Fruit fly (Drosophila melanogaster): Measurements from ENCODE around the gene Crk.

Gene Crk

dm6 chr4:167515-167914, 42.5 kb upstream of the Crk start (continued):
- TF ChIP-seq CG13296 (GFP tag; optimal IDR thresholded peaks at IDR 0.05) (peak; percentile 25), wek (GFP tag; optimal IDR thresholded peaks at IDR 0.05) (peak; percentile 49), CG13775 (GFP tag; optimal IDR thresholded peaks at IDR 0.05) (no peak), CG4328 (GFP tag; optimal IDR thresholded peaks at IDR 0.05) (peak; percentile 26), CG34376 (GFP tag; optimal IDR thresholded peaks at IDR 0.05) (peak; percentile 28), CG1603 (tag; optimal IDR thresholded peaks at IDR 0.05) (peak; percentile 27), Sox100B (GFP tag; optimal IDR thresholded peaks at IDR 0.05) (peak; percentile 26), jumu (GFP tag; optimal IDR thresholded peaks at IDR 0.05) (no peak), B-H2 (GFP tag; optimal IDR thresholded peaks at IDR 0.05) (peak; percentile 3), CG3163 (GFP tag; optimal IDR thresholded peaks at IDR 0.05) (no peak), Side (GFP tag; optimal IDR thresholded peaks at IDR 0.05) (peak; percentile 17), Adf1 (GFP tag; IDR thresholded peaks at IDR 0.05) (no peak), pfk (GFP tag; optimal IDR thresholded peaks at IDR 0.05) (peak; percentile 25), slou (GFP tag; optimal IDR thresholded peaks at IDR 0.05) (no peak), CG7556 (GFP tag; optimal IDR thresholded peaks at IDR 0.05) (no peak), NfI (GFP tag; optimal IDR thresholded peaks at IDR 0.05) (no peak)

dm6 chr4:174526-174925, 35.5 kb upstream of the Crk start:
- no peak for TF ChIP-seq bbx (GFP tag; IDR thresholded peaks at IDR 0.05; ENCODE audit: partially characterized antibody)
- TF ChIP-seq CG12219 (GFP tag; optimal IDR thresholded peaks at IDR 0.05), result no peak
- no peak for TF ChIP-seq CG13123 (GFP tag; optimal IDR thresholded peaks at IDR 0.05)
- no peak for TF ChIP-seq Mad (GFP tag; optimal IDR thresholded peaks at IDR 0.05)
- no peak for TF ChIP-seq CG6765 (GFP tag; optimal IDR thresholded peaks at IDR 0.05)
- no peak for TF ChIP-seq oc (tag; optimal IDR thresholded peaks at IDR 0.05)
- TF ChIP-seq gcm (GFP tag; optimal IDR thresholded peaks at IDR 0.05), result no peak
- no peak for TF ChIP-seq bowl (GFP tag; IDR thresholded peaks at IDR 0.05)
- TF ChIP-seq her (GFP tag; optimal IDR thresholded peaks at IDR 0.05), result no peak
- no peak for TF ChIP-seq Adf1 (GFP tag; IDR thresholded peaks at IDR 0.05)
- TF ChIP-seq Abd-B (GFP tag; optimal IDR thresholded peaks at IDR 0.05), result no peak
- no peak for TF ChIP-seq CG10321 (GFP tag; IDR thresholded peaks at IDR 0.05)
- peak; percentile 65 for TF ChIP-seq sens (GFP tag)
- no peak for TF ChIP-seq amos (GFP tag; IDR thresholded peaks at IDR 0.05; ENCODE audit: partially characterized antibody)
- no peak for TF ChIP-seq chm (GFP tag; IDR thresholded peaks at IDR 0.05)
- TF ChIP-seq CG8944 (GFP tag; optimal IDR thresholded peaks at IDR 0.05), result no peak
- no peak for TF ChIP-seq CG5180 (GFP tag; optimal IDR thresholded peaks at IDR 0.05)
- TF ChIP-seq CG2199 (GFP tag; IDR thresholded peaks at IDR 0.05), result peak; percentile 79; the same call in 2 of the 3 replicates
- TF ChIP-seq CG17568 (GFP tag; optimal IDR thresholded peaks at IDR 0.05), result no peak
- TF ChIP-seq CG17802 (tag; optimal IDR thresholded peaks at IDR 0.05), result peak; percentile 79
- peak in 1 of 2 experiments; percentile 45 for TF ChIP-seq Pdp1 (GFP tag; optimal IDR thresholded peaks at IDR 0.05)
- TF ChIP-seq CG17359 (tag; optimal IDR thresholded peaks at IDR 0.05), result no peak
- no peak for TF ChIP-seq Dfd (GFP tag; optimal IDR thresholded peaks at IDR 0.05)
- no peak for TF ChIP-seq Atf6 (GFP tag; IDR thresholded peaks at IDR 0.05)
- TF ChIP-seq luna (GFP tag; optimal IDR thresholded peaks at IDR 0.05), result no peak
- no peak for TF ChIP-seq Deaf1 (tag; optimal IDR thresholded peaks at IDR 0.05)
- no peak for TF ChIP-seq Camta (GFP tag; optimal IDR thresholded peaks at IDR 0.05)
- no peak for TF ChIP-seq unc-4 (GFP tag; IDR thresholded peaks at IDR 0.05; ENCODE audit: partially characterized antibody)
- TF ChIP-seq ttk (GFP tag; IDR thresholded peaks at IDR 0.05), result no peak
- TF ChIP-seq Hmr (GFP tag; optimal IDR thresholded peaks at IDR 0.05), result no peak
- no peak for TF ChIP-seq CG11695 (GFP tag; IDR thresholded peaks at IDR 0.05)
- no peak for TF ChIP-seq Dll (GFP tag; IDR thresholded peaks at IDR 0.05; ENCODE audit: partially characterized antibody)
- TF ChIP-seq CG7839 (tag; optimal IDR thresholded peaks at IDR 0.05), result no peak

Data from whole organism, embryonic.